Worm (Caenorhabditis elegans): Measurements from ENCODE around the gene pqbp-1.1.

- TF ChIP-seq ama-1 (optimal IDR thresholded peaks at IDR 0.05) (no peak), ceh-36 (tag; optimal IDR thresholded peaks at IDR 0.05) (no peak)
These were observed at the start of gene pqbp-1.1 for ce11 chrIV:261607-262006.

Data from whole organism, early embryonic.